Fruit fly (Drosophila melanogaster) S2 (cell line): ENCODE measurements around the gene CG43155.

Experiments
- CG8478 ChIP-seq: fragments of >200 bp; optimal IDR thresholded peaks from 2 replicates; lab custom pipeline; 2018
- CTCF ChIP-seq, 2 experiments: fragments of >200 bp; optimal IDR thresholded peaks; 2 replicates each; lab custom pipeline; 2018

Gene CG43155

dm6 chrX:11464047-11464446 is 4.5 kb downstream of the CG43155 start:
- TF ChIP-seq CG8478 (lab: Kevin White, UChicago) (no peak), CTCF (optimal IDR thresholded peaks at IDR 0.05; lab: Kevin White, UChicago) (no peak)

dm6 chrX:11466757-11467156 is 7.2 kb downstream of the CG43155 start:
- no peak for TF ChIP-seq CG8478 (lab: Kevin White, UChicago)
- TF ChIP-seq CTCF (optimal IDR thresholded peaks at IDR 0.05; lab: Kevin White, UChicago) = no peak

- no peak for TF ChIP-seq CG8478 (lab: Kevin White, UChicago)
- no peak for TF ChIP-seq CTCF (optimal IDR thresholded peaks at IDR 0.05; lab: Kevin White, UChicago)
Observed at dm6 chrX:11468304-11468703, 8.7 kb downstream of the CG43155 start.

- no peak for TF ChIP-seq CTCF (optimal IDR thresholded peaks at IDR 0.05; lab: Kevin White, UChicago)
- no peak for TF ChIP-seq CG8478 (lab: Kevin White, UChicago)
Observed at dm6 chrX:11476758-11477157, 17.2 kb downstream of the CG43155 start, which contains the start of gene Cyp4g15. Cyp4g15 (plus strand) TSS chrX:11477058.

- TF ChIP-seq CTCF (optimal IDR thresholded peaks at IDR 0.05; lab: Kevin White, UChicago) (peak; percentile 3 to 27), CG8478 (lab: Kevin White, UChicago) (no peak)
Observed at dm6 chrX:11483297-11483696, 23.7 kb downstream of the CG43155 start, which contains the start of gene Uba5. Uba5 (plus strand) TSS chrX:11483518.

- TF ChIP-seq CTCF (optimal IDR thresholded peaks at IDR 0.05; lab: Kevin White, UChicago) (no peak), CG8478 (lab: Kevin White, UChicago) (no peak)
Observed at dm6 chrX:11485075-11485474, 25.5 kb downstream of the CG43155 start, which contains the start of gene Spase25. Spase25 (plus strand) TSS chrX:11485250.

- TF ChIP-seq CG8478 (lab: Kevin White, UChicago) (no peak), CTCF (optimal IDR thresholded peaks at IDR 0.05; lab: Kevin White, UChicago) (no peak)
Observed at dm6 chrX:11491473-11491872, 31.9 kb downstream of the CG43155 start, which contains the start of gene CG33235. CG33235 (minus strand) TSS chrX:11491573.

- no peak for TF ChIP-seq CG8478 (lab: Kevin White, UChicago)
- no peak for TF ChIP-seq CTCF (optimal IDR thresholded peaks at IDR 0.05; lab: Kevin White, UChicago)
Observed at dm6 chrX:11492205-11492604, 32.6 kb downstream of the CG43155 start.

dm6 chrX:11492916-11493590 is 33.5 kb downstream of the CG43155 start, which contains the start of gene Drak:
Drak (plus strand) TSS chrX:11493135.
- TF ChIP-seq CTCF (optimal IDR thresholded peaks at IDR 0.05; lab: Kevin White, UChicago) (no peak), CG8478 (lab: Kevin White, UChicago) (no peak)

dm6 chrX:11494731-11495277 is 35.2 kb downstream of the CG43155 start:
- TF ChIP-seq CG8478 (lab: Kevin White, UChicago) (no peak), CTCF (optimal IDR thresholded peaks at IDR 0.05; lab: Kevin White, UChicago) (no peak)

- TF ChIP-seq CTCF (optimal IDR thresholded peaks at IDR 0.05; lab: Kevin White, UChicago) (no peak), CG8478 (lab: Kevin White, UChicago) (no peak)
Observed at dm6 chrX:11495474-11495873, 35.9 kb downstream of the CG43155 start.

dm6 chrX:11496257-11496656 is 36.7 kb downstream of the CG43155 start:
- TF ChIP-seq CG8478 (lab: Kevin White, UChicago) (no peak), CTCF (optimal IDR thresholded peaks at IDR 0.05; lab: Kevin White, UChicago) (no peak)

dm6 chrX:11498143-11498542 is 38.6 kb downstream of the CG43155 start:
- TF ChIP-seq CTCF (optimal IDR thresholded peaks at IDR 0.05; lab: Kevin White, UChicago) = no peak
- no peak for TF ChIP-seq CG8478 (lab: Kevin White, UChicago)

dm6 chrX:11499454-11499853 is 39.9 kb downstream of the CG43155 start:
- TF ChIP-seq CTCF (optimal IDR thresholded peaks at IDR 0.05; lab: Kevin White, UChicago) (no peak), CG8478 (lab: Kevin White, UChicago) (no peak)

- no peak for TF ChIP-seq CTCF (optimal IDR thresholded peaks at IDR 0.05; lab: Kevin White, UChicago)
- no peak for TF ChIP-seq CG8478 (lab: Kevin White, UChicago)
Observed at dm6 chrX:11500284-11500683, 40.7 kb downstream of the CG43155 start.
